Fruit fly (Drosophila melanogaster) ovary, adult (tissue): ENCODE results near the gene ball.

ENCODE experiments used
- CG17801 ChIP-seq: fragments of 200-800 bp; optimal IDR thresholded peaks from 2 replicates; lab custom pipeline; 2019; ENCODE audit warnings: missing biosample characterization, mild to moderate bottlenecking, missing genetic modification characterization, moderate library complexity; ENCODE audit not compliant: partially characterized antibody

Gene ball

dm6 chr3R:26866577-26867456 lies at the start of gene ball, which contains the start of gene His2Av:
ball (minus strand) TSS chr3R:26866807.
His2Av (plus strand) TSS chr3R:26866929.
- TF ChIP-seq CG17801 (GFP tag; lab: Kevin White, UChicago), result peak; percentile 75

- peak; percentile 65 for TF ChIP-seq CG17801 (GFP tag; lab: Kevin White, UChicago)
Measured at dm6 chr3R:26915463-26915925, 48.9 kb upstream of the ball start, which contains the start of gene CG46339. CG46339 (plus strand) TSS chr3R:26915761.

dm6 chr3R:26912615-26913014 lies 46.0 kb upstream of the ball start, which contains the start of gene Ets97D:
Ets97D (minus strand) TSS chr3R:26912886.
- TF ChIP-seq CG17801 (GFP tag; lab: Kevin White, UChicago), result no peak

DNA sequence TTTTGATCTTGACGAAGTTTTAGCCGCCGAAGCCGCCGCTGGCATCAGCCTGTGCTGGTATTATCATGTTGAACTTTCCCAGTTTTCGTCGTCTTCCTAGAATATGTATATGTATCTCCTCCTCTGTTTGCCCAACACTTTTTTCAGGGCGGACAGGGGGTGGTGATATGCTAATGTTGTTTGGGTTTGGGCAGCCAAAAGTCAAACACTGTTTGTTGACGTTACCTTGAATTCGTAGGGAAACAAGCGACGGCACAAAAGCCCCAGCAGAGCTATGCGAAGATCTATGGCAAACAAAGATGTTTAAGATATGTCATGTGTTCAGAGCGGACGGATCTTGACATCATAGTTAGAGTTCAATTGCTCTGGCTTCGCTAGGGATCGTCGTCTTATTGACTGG lies 42.1 kb upstream of the ball start:
- no peak for TF ChIP-seq CG17801 (GFP tag; lab: Kevin White, UChicago)

- no peak for TF ChIP-seq CG17801 (GFP tag; lab: Kevin White, UChicago)
Measured at dm6 chr3R:26906711-26907510, 40.3 kb upstream of the ball start.

DNA sequence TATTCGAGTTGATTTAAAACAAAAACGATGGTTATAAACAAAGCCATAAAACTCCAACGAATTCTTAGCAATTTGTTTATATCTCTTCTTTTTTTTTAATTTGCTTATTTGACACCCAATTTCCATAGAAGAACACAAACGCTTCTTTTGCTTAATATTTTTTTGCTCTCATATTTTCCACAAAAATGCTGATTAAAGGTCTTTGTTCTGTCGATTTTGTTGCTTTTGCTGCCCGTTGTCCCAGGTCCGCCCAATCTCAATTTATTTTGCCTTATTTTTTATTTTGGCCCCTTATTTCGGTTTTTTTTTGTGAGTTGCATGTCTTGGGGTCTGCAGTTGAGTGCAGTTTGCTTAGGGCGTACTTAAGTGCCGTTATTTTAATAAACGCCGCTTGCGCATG lies 39.4 kb upstream of the ball start:
- TF ChIP-seq CG17801 (GFP tag; lab: Kevin White, UChicago), result no peak

- TF ChIP-seq CG17801 (GFP tag; lab: Kevin White, UChicago), result no peak
Measured at dm6 chr3R:26899982-26900381, 33.4 kb upstream of the ball start.

DNA sequence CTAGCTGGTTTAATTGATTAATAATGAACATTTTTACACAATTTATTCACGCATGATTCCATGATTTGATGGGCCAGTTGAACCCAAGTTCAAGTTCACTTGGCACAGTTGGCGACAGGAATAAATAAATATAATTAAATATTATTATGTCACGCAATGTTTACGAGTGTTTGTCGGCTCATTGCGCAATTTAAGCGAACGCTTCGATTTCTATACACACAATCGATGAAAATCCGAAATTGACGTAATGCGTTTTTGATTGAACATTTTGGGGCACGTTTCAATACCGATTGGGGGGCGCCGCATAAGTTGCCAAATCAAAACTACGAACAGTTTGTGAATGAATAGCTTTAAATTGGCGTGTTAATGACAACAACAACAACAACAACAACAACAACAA lies 30.7 kb upstream of the ball start:
- no peak for TF ChIP-seq CG17801 (GFP tag; lab: Kevin White, UChicago)

DNA sequence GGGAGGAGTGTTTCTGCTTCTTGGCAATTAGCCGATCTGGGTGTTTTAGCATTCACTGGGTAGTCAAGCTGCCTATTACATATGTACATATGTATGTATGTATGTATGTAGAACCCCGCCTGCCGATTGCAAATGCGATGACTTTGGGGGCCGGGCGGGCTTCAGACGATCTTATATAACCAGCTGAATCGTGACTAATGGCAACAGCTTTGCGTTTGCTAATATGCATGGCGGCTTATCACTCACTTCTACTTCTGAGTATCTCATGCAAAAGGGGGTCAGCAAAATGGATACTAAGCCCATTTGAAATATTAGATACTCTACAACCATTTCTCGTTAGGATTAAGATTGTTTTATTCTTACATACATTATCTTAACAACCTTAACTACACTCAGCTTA lies 29.7 kb upstream of the ball start:
- TF ChIP-seq CG17801 (GFP tag; lab: Kevin White, UChicago), result no peak

- no peak for TF ChIP-seq CG17801 (GFP tag; lab: Kevin White, UChicago)
Measured at dm6 chr3R:26893621-26894316, 27.2 kb upstream of the ball start.

DNA sequence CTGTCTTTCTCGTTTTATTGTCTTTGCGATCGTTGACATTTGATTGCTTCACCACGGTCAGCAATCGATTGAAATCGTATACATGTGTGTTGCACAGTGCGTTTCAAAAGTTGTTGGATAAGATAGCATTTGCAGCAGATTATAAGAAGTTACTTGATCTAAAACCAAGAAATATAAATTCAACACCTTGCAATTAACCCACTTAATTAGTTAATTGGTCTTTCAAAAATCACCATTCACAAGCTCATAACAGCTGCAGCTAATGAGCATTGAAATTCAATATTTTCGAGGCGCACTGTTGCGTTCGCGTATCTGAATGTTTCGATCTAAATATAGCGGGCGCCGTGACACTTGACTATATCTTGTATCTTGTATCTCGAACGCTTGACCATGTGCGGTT lies 26.2 kb upstream of the ball start:
- TF ChIP-seq CG17801 (GFP tag; lab: Kevin White, UChicago), result no peak

DNA sequence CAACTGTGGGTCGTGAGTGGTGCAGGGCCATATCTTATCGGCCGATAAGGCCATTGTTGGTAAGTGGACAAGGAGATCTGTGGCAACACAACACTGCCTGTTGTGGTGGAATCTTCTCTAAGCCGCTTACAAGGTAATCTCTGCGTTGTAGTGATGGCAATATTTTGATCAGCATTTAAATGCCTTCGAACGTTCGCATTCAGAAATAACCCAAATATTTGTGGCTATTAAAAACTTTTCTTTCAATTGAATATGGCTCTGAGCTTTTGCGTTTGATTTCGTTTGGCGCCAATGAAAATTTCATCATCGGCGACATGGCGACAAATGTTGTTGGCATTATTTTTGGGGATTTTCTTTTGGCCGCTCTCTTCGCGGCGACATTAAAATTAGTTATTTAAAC lies 23.9 kb upstream of the ball start:
- TF ChIP-seq CG17801 (GFP tag; lab: Kevin White, UChicago), result no peak

DNA sequence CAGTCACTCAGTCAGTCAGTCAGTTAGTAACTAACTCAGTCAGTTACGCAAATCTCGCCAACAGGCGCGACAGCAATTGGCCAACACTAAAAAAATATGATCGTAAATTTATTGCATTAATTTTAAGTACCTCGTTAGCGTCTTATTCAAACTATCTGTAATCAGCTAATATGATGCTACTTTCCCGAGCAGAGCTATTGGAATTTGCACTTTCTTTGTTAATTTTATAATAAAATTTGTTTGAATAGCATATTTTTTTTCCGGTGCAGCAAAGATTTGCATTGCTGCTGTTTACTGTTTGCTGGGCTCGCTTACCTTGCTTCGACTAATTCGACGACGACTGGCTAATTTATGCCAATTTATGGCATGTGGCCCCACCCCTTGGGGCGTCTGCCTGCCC lies 23.5 kb upstream of the ball start:
- TF ChIP-seq CG17801 (GFP tag; lab: Kevin White, UChicago), result no peak

dm6 chr3R:26888086-26888724 lies 21.6 kb upstream of the ball start:
- no peak for TF ChIP-seq CG17801 (GFP tag; lab: Kevin White, UChicago)
